Fruit fly (Drosophila melanogaster) whole organism, wandering third instar larva: ENCODE measurements around the gene Liprin-beta.
A peak's percentile ranks its signal among the peaks of the same experiment; 100 is the strongest.

Experiments
- Hr78 ChIP-seq: fragments of >200 bp; optimal IDR thresholded peaks from 2 replicates; lab custom pipeline; 2017; ENCODE audit warnings: missing biosample characterization, missing genetic modification characterization
- OdsH ChIP-seq: fragments of 200-800 bp; sonication (Bioruptor generic); optimal IDR thresholded peaks from 2 replicates; lab custom pipeline; 2016; ENCODE audit warnings: missing biosample characterization, mild to moderate bottlenecking, missing genetic modification characterization
- ey ChIP-seq: fragments of 200-800 bp; sonication (Bioruptor generic); optimal IDR thresholded peaks from 2 replicates; lab custom pipeline; 2016; ENCODE audit warnings: missing biosample characterization, missing genetic modification characterization
- h ChIP-seq: fragments of 200-800 bp; sonication (Bioruptor generic); optimal IDR thresholded peaks from 3 replicates; lab custom pipeline; 2016; ENCODE audit warnings: missing biosample characterization, mild to moderate bottlenecking, missing genetic modification characterization
- jim ChIP-seq: fragments of 175-275, 200-325 bp; sonication (Bioruptor generic); optimal IDR thresholded peaks from 2 replicates; lab custom pipeline; 2016; ENCODE audit warnings: missing biosample characterization, mild to moderate bottlenecking, missing genetic modification characterization

DNA sequence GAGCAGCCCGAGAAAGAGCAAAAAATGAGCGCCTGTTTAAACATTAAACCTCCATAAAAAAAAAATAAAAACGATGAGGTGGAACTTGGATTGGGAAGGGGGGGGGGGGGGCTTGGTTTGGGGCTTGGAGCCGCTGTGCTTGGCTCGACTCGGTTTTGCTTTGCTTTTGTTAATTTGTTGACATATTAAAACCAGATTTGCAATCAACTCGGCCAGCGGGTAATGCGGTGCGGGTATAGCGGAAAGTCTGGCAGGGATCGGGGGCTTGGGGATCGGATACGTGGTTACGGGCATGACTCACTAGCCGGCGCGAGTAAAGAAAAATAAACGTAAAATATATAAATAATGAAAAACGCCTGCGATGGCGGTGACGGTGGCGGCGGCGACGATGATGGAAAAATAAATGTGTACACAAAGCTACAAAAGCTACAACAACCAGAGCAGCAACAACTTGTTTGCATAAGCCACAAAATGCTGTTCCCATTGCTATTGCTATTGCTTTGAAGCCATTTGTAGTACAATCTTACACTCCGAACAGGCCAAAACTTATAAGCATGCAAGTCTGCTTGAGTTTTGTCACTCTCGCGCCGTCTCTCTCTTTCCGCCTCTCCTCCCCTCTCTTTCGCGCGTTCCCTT lies 15.2 kb upstream of the Liprin-beta start:
- TF ChIP-seq ey: no peak
- TF ChIP-seq OdsH (GFP tag; lab: Kevin White, UChicago): no peak
- TF ChIP-seq jim (GFP tag; lab: Kevin White, UChicago): peak; percentile 80
- TF ChIP-seq Hr78: no peak
- TF ChIP-seq h (GFP tag; lab: Kevin White, UChicago): peak; percentile 20
